Fruit fly (Drosophila melanogaster) whole organism, pupa: Measurements from ENCODE around the gene ras.

Experiments
- CG10348 ChIP-seq: fragments of 200-800 bp; sonication (Bioruptor generic); IDR thresholded peaks from 2 replicates; pipeline ENCODE4 v1.3.6; 2022; ENCODE audit warnings: missing biosample characterization, missing genetic modification characterization
- CG12605 ChIP-seq: fragments of 200-800 bp; sonication (Bioruptor generic); IDR thresholded peaks from 2 replicates; pipeline ENCODE4 v1.3.6; 2022; ENCODE audit warnings: missing biosample characterization, missing genetic modification characterization
- CG13204 ChIP-seq: fragments of 200-800 bp; sonication (Bioruptor generic); optimal IDR thresholded peaks from 2 replicates; lab custom pipeline; 2018; ENCODE audit warnings: missing biosample characterization, mild to moderate bottlenecking, missing genetic modification characterization, moderate library complexity
- CG14655 ChIP-seq: fragments of 200-800 bp; sonication (Bioruptor generic); optimal IDR thresholded peaks from 3 replicates; lab custom pipeline; 2017; ENCODE audit warnings: mild to moderate bottlenecking, missing biosample characterization, missing genetic modification reagents, missing genetic modification characterization
- CG15710 ChIP-seq: fragments of 200-800 bp; sonication (Bioruptor generic); optimal IDR thresholded peaks from 2 replicates; lab custom pipeline; 2018; ENCODE audit warnings: missing biosample characterization, mild to moderate bottlenecking, missing genetic modification characterization, moderate library complexity
- CG17806 ChIP-seq: fragments of 200-800 bp; sonication (Bioruptor generic); optimal IDR thresholded peaks from 2 replicates; lab custom pipeline; 2018; ENCODE audit warnings: missing biosample characterization, mild to moderate bottlenecking, missing genetic modification characterization, moderate library complexity
- CG32121 ChIP-seq: fragments of 200-800 bp; sonication (Bioruptor generic); IDR thresholded peaks from 2 replicates; pipeline ENCODE4 v1.3.6; 2022; ENCODE audit warnings: missing biosample characterization, missing genetic modification characterization
- CG34367 ChIP-seq: fragments of 200-800 bp; sonication (Bioruptor generic); optimal IDR thresholded peaks from 2 replicates; lab custom pipeline; 2018; ENCODE audit warnings: missing biosample characterization, mild to moderate bottlenecking, missing genetic modification characterization
- CG4496 ChIP-seq: fragments of 200-800 bp; sonication (Bioruptor generic); IDR thresholded peaks from 3 replicates; pipeline ENCODE4 v1.3.6; 2022; ENCODE audit warnings: missing biosample characterization, missing genetic modification characterization
- CG8159 ChIP-seq: fragments of 200-800 bp; sonication (Bioruptor generic); optimal IDR thresholded peaks from 3 replicates; lab custom pipeline; 2018; ENCODE audit warnings: missing biosample characterization, mild to moderate bottlenecking, missing genetic modification characterization, moderate library complexity
- CG8301 ChIP-seq: fragments of 200-800 bp; sonication (Bioruptor generic); optimal IDR thresholded peaks from 2 replicates; lab custom pipeline; 2018; ENCODE audit warnings: missing biosample characterization, mild to moderate bottlenecking, missing genetic modification characterization
- CG9948 ChIP-seq: fragments of 200-800 bp; sonication (Bioruptor generic); optimal IDR thresholded peaks from 2 replicates; lab custom pipeline; 2018; ENCODE audit warnings: missing biosample characterization, mild to moderate bottlenecking, missing genetic modification characterization, moderate library complexity
- D1 ChIP-seq: fragments of 200-800 bp; sonication (Bioruptor generic); optimal IDR thresholded peaks from 2 replicates; lab custom pipeline; 2018; ENCODE audit warnings: missing biosample characterization, mild to moderate bottlenecking, missing genetic modification characterization, moderate library complexity
- EcR ChIP-seq: fragments of 200-800 bp; sonication (Bioruptor generic); optimal IDR thresholded peaks from 3 replicates; lab custom pipeline; 2019; ENCODE audit warnings: missing biosample characterization, missing genetic modification characterization, mild to moderate bottlenecking, moderate library complexity, missing genetic modification reagents
- Ets98B ChIP-seq: fragments of 200-800 bp; sonication (Bioruptor generic); IDR thresholded peaks from 2 replicates; pipeline ENCODE4 v1.3.6; 2022; ENCODE audit warnings: missing biosample characterization, missing genetic modification characterization
- Pif1A ChIP-seq: fragments of 200-800 bp; sonication (Bioruptor generic); optimal IDR thresholded peaks from 3 replicates; lab custom pipeline; 2016; ENCODE audit warnings: missing biosample characterization, missing genetic modification characterization
- Pif1B ChIP-seq: fragments of 200-800 bp; sonication (Bioruptor generic); optimal IDR thresholded peaks from 3 replicates; lab custom pipeline; 2016; ENCODE audit warnings: missing biosample characterization, missing genetic modification characterization
- Snoo ChIP-seq: fragments of 200-800 bp; sonication (Bioruptor generic); optimal IDR thresholded peaks from 3 replicates; lab custom pipeline; 2017; ENCODE audit warnings: missing biosample characterization, mild to moderate bottlenecking, missing genetic modification characterization, inconsistent platforms
- fd96Ca ChIP-seq: fragments of 200-800 bp; sonication (Bioruptor generic); IDR thresholded peaks from 3 replicates; pipeline ENCODE4 v1.3.6; 2022; ENCODE audit warnings: missing biosample characterization, missing genetic modification characterization
- gl ChIP-seq: fragments of 200-800 bp; sonication (Bioruptor generic); optimal IDR thresholded peaks from 2 replicates; lab custom pipeline; 2018; ENCODE audit warnings: missing biosample characterization, mild to moderate bottlenecking, missing genetic modification characterization
- rn ChIP-seq: fragments of 200-800 bp; sonication (Bioruptor generic); IDR thresholded peaks from 2 replicates; pipeline ENCODE4 v1.3.6; 2022; ENCODE audit warnings: missing biosample characterization, missing genetic modification characterization

The ras gene

dm6 chrX:10726105-10726694, 18.1 kb upstream of the ras start:
- TF ChIP-seq CG9948 (tag; lab: Kevin White, UChicago) = no peak
- TF ChIP-seq CG10348 (GFP tag; lab: Robert Waterston, UW) = no peak
- TF ChIP-seq CG17806 (tag; lab: Kevin White, UChicago) = no peak
- no peak for TF ChIP-seq Pif1B (GFP tag; lab: Kevin White, UChicago)
- no peak for TF ChIP-seq Pif1A (GFP tag; lab: Kevin White, UChicago)
- no peak for TF ChIP-seq Ets98B (GFP tag; lab: Robert Waterston, UW)
- TF ChIP-seq CG8159 (tag; lab: Kevin White, UChicago) = no peak
- no peak for TF ChIP-seq fd96Ca (GFP tag; lab: Robert Waterston, UW)

- TF ChIP-seq CG10348 (GFP tag; lab: Robert Waterston, UW) (no peak), CG17806 (tag; lab: Kevin White, UChicago) (no peak), EcR (no peak), CG32121 (GFP tag; lab: Robert Waterston, UW) (no peak), CG4496 (GFP tag; lab: Robert Waterston, UW) (no peak), Snoo (tag; lab: Kevin White, UChicago) (no peak), Pif1A (GFP tag; lab: Kevin White, UChicago) (no peak), D1 (tag; lab: Kevin White, UChicago) (no peak), CG8159 (tag; lab: Kevin White, UChicago) (no peak), CG34367 (tag; lab: Kevin White, UChicago) (no peak), CG13204 (no peak), fd96Ca (GFP tag; lab: Robert Waterston, UW) (no peak), Pif1B (GFP tag; lab: Kevin White, UChicago) (no peak), CG15710 (tag; lab: Kevin White, UChicago) (no peak), CG9948 (tag; lab: Kevin White, UChicago) (no peak), rn (GFP tag; lab: Robert Waterston, UW) (no peak)
Observed at dm6 chrX:10727318-10727717, 17.0 kb upstream of the ras start.

- TF ChIP-seq Snoo (tag; lab: Kevin White, UChicago) (peak; percentile 50), gl (tag; lab: Kevin White, UChicago) (no peak), CG34367 (tag; lab: Kevin White, UChicago) (no peak), CG17806 (tag; lab: Kevin White, UChicago) (no peak)
Observed at dm6 chrX:10728024-10728423, 16.3 kb upstream of the ras start.

- TF ChIP-seq Pif1A (GFP tag; lab: Kevin White, UChicago) (no peak), rn (GFP tag; lab: Robert Waterston, UW) (no peak), Snoo (tag; lab: Kevin White, UChicago) (no peak), CG4496 (GFP tag; lab: Robert Waterston, UW) (no peak), CG13204 (no peak), gl (tag; lab: Kevin White, UChicago) (no peak), CG14655 (GFP tag; lab: Kevin White, UChicago) (no peak), CG17806 (tag; lab: Kevin White, UChicago) (no peak), CG8159 (tag; lab: Kevin White, UChicago) (no peak), CG34367 (tag; lab: Kevin White, UChicago) (no peak), CG9948 (tag; lab: Kevin White, UChicago) (no peak), CG8301 (no peak), CG12605 (GFP tag; lab: Robert Waterston, UW) (no peak), CG32121 (GFP tag; lab: Robert Waterston, UW) (no peak)
Observed at dm6 chrX:10728541-10728968, 15.7 kb upstream of the ras start.

- TF ChIP-seq CG15710 (tag; lab: Kevin White, UChicago) (no peak), CG8159 (tag; lab: Kevin White, UChicago) (no peak), fd96Ca (GFP tag; lab: Robert Waterston, UW) (no peak), EcR (no peak), Pif1A (GFP tag; lab: Kevin White, UChicago) (no peak), CG14655 (GFP tag; lab: Kevin White, UChicago) (no peak), CG10348 (GFP tag; lab: Robert Waterston, UW) (no peak), CG8301 (no peak), rn (GFP tag; lab: Robert Waterston, UW) (no peak), CG12605 (GFP tag; lab: Robert Waterston, UW) (no peak), CG17806 (tag; lab: Kevin White, UChicago) (no peak), gl (tag; lab: Kevin White, UChicago) (no peak), CG4496 (GFP tag; lab: Robert Waterston, UW) (no peak), Pif1B (GFP tag; lab: Kevin White, UChicago) (no peak), D1 (tag; lab: Kevin White, UChicago) (no peak), CG34367 (tag; lab: Kevin White, UChicago) (no peak)
Observed at dm6 chrX:10729196-10729835, 15.0 kb upstream of the ras start.
